Fruit fly (Drosophila melanogaster): ENCODE results near the gene CG8032.

The CG8032 gene

DNA sequence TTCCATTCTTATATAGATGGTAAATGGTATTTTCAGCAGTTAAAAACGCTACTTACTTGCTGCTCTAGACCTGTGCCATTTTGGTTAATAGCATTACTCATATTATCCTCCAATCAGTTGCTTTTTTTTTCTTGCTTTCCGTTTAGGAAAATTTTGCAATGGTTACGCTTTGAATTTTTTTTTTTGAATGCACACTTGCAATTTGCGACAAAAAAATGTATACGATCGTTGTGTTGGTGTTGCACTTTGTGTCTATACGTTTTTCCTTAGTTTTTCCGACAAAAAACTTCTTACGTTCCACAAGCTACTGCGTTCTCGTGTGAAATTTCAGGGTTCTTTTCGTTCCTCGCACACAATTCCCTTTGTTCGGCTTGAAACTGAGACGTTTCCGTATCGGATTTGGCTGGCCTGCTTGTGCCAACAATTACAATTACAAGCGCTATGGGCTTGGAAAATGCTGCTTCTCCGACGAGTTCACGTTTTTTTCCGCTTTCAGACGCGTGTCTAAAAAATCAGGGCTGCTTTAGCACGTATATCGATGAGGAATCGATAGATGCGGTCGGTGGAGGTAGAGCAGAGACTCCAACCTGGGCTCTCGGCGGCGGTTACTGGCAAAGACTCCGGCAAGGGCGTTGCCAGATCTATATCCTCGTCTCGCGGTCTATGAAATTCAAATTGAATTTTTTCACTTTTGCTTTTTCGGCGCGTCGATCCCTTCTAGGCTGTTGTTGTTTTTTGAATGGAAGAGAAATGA is 3.8 kb upstream of the CG8032 start (continued):
- TF ChIP-seq sima (GFP tag; optimal IDR thresholded peaks at IDR 0.05) (no peak), stc (GFP tag; IDR thresholded peaks at IDR 0.05) (no peak; the same call in 1 of the 2 replicates), CG17186 (GFP tag; optimal IDR thresholded peaks at IDR 0.05) (peak; percentile 87), MBD-R2 (GFP tag; IDR thresholded peaks at IDR 0.05) (peak; percentile 78), dm (GFP tag; optimal IDR thresholded peaks at IDR 0.05) (peak; percentile 99), tup (GFP tag; optimal IDR thresholded peaks at IDR 0.05) (no peak), CG14050 (GFP tag; IDR thresholded peaks at IDR 0.05) (no peak), Ets97D (GFP tag; optimal IDR thresholded peaks at IDR 0.05) (peak; percentile 97), CG15073 (GFP tag; optimal IDR thresholded peaks at IDR 0.05) (no peak), CG9437 (GFP tag; optimal IDR thresholded peaks at IDR 0.05) (peak; percentile 89), crp (GFP tag; optimal IDR thresholded peaks at IDR 0.05) (peak in 1 of 2 experiments; percentile 74), CG13775 (GFP tag; optimal IDR thresholded peaks at IDR 0.05) (peak; percentile 7), CG10147 (GFP tag; optimal IDR thresholded peaks at IDR 0.05) (peak; percentile 26), CG6689 (GFP tag; IDR thresholded peaks at IDR 0.05) (no peak), CG14667 (GFP tag; IDR thresholded peaks at IDR 0.05) (no peak), Hmr (GFP tag; optimal IDR thresholded peaks at IDR 0.05) (peak; percentile 82), ewg (GFP tag; optimal IDR thresholded peaks at IDR 0.05) (peak; percentile 47), CG4282 (GFP tag; optimal IDR thresholded peaks at IDR 0.05) (peak; percentile 43), CG12236 (GFP tag; optimal IDR thresholded peaks at IDR 0.05) (peak; percentile 7), Blimp-1 (GFP tag; optimal IDR thresholded peaks at IDR 0.05) (peak; percentile 86), Med (GFP tag) (peak; percentile 98), CG30020 (tag; optimal IDR thresholded peaks at IDR 0.05) (peak; percentile 42), fd3F (GFP tag; optimal IDR thresholded peaks at IDR 0.05) (no peak), ab (GFP tag; optimal IDR thresholded peaks at IDR 0.05) (no peak), CG10959 (GFP tag; IDR thresholded peaks at IDR 0.05) (peak; percentile 12; the same call in 1 of the 2 replicates), az2 (GFP tag; optimal IDR thresholded peaks at IDR 0.05) (no peak), Drgx (GFP tag; IDR thresholded peaks at IDR 0.05) (no peak), ara (GFP tag; IDR thresholded peaks at IDR 0.05) (no peak; the same call in 1 of the 2 replicates), ap (GFP tag; IDR thresholded peaks at IDR 0.05) (no peak), CG4617 (GFP tag; optimal IDR thresholded peaks at IDR 0.05; ENCODE audit: borderline replicate concordance) (peak; percentile 77), gem (tag; optimal IDR thresholded peaks at IDR 0.05) (peak; percentile 28), eyg (GFP tag; optimal IDR thresholded peaks at IDR 0.05) (peak; percentile 25), ase (GFP tag; IDR thresholded peaks at IDR 0.05) (no peak), ttk (GFP tag; IDR thresholded peaks at IDR 0.05) (0 out of 2 replicates have a peak, but pooled peaks have one; percentile 5), CG18262 (tag; optimal IDR thresholded peaks at IDR 0.05) (peak; percentile 6), CG8944 (GFP tag; optimal IDR thresholded peaks at IDR 0.05) (no peak), Kr (GFP tag; optimal IDR thresholded peaks at IDR 0.05) (no peak), grau (tag; optimal IDR thresholded peaks at IDR 0.05) (peak; percentile 62), gfzf (GFP tag; optimal IDR thresholded peaks at IDR 0.05) (peak; percentile 65), CG7839 (tag; optimal IDR thresholded peaks at IDR 0.05) (peak; percentile 32), pnt (GFP tag; optimal IDR thresholded peaks at IDR 0.05) (no peak)
